Worm (Caenorhabditis elegans) whole organism, early embryonic: ENCODE results near the gene cya-2.
"Not testable (repeated sequence)": the region's sequence is repeated elsewhere in the genome, so short reads cannot be mapped to it uniquely, and the experiment has no call there.

Experiments used
- B0310.2 ChIP-seq: sonication (generic microtip); optimal IDR thresholded peaks from 2 replicates; lab custom pipeline; 2016; ENCODE audit warnings: mild to moderate bottlenecking, missing genetic modification characterization, missing compliant biosample characterization
- F13C5.2 ChIP-seq: sonication (generic microtip); optimal IDR thresholded peaks from 2 replicates; lab custom pipeline; 2017; ENCODE audit warnings: mild to moderate bottlenecking, missing genetic modification characterization, inconsistent platforms, missing compliant biosample characterization
- aly-1 ChIP-seq: sonication (generic microtip); optimal IDR thresholded peaks from 2 replicates; lab custom pipeline; 2016; ENCODE audit warnings: missing genetic modification characterization, missing compliant biosample characterization
- ama-1 ChIP-seq: fragments of 150-350 bp; optimal IDR thresholded peaks from 2 replicates; lab custom pipeline; 2014
- ceh-13 ChIP-seq: fragments of 200-800 bp; sonication (Bioruptor generic); optimal IDR thresholded peaks from 2 replicates; lab custom pipeline; 2018; ENCODE audit warnings: mild to moderate bottlenecking, missing genetic modification characterization, missing compliant biosample characterization
- ceh-36 ChIP-seq: sonication (generic microtip); optimal IDR thresholded peaks from 2 replicates; lab custom pipeline; 2016; ENCODE audit warnings: missing genetic modification characterization, inconsistent platforms, missing compliant biosample characterization
- ets-7 ChIP-seq: sonication (generic microtip); optimal IDR thresholded peaks from 2 replicates; lab custom pipeline; 2016; ENCODE audit warnings: missing genotype, missing genetic modification characterization, missing compliant biosample characterization
- flt-1 ChIP-seq: fragments of 200-800 bp; sonication (Bioruptor generic); IDR thresholded peaks from 2 replicates; pipeline ENCODE4 v1.3.6; 2022; ENCODE audit warnings: missing genetic modification characterization, missing compliant biosample characterization
- hmbx-1 ChIP-seq: sonication (generic microtip); optimal IDR thresholded peaks from 2 replicates; lab custom pipeline; 2016; ENCODE audit warnings: mild to moderate bottlenecking, missing genetic modification characterization, missing compliant biosample characterization
- hmg-4 ChIP-seq: fragments of 200-800 bp; sonication (Bioruptor generic); optimal IDR thresholded peaks from 2 replicates; lab custom pipeline; 2018; ENCODE audit warnings: mild to moderate bottlenecking, missing genetic modification characterization, missing compliant biosample characterization
- hnd-1 ChIP-seq: sonication (generic microtip); optimal IDR thresholded peaks from 2 replicates; lab custom pipeline; 2016; ENCODE audit warnings: missing genetic modification characterization, missing compliant biosample characterization
- pes-1 ChIP-seq: fragments of 200-800 bp; sonication (Bioruptor generic); IDR thresholded peaks from 2 replicates; pipeline ENCODE4 v1.3.6; 2022; ENCODE audit warnings: missing genetic modification reagents, missing genetic modification characterization, missing compliant biosample characterization
- scrt-1 ChIP-seq: fragments of 200-800 bp; sonication (Bioruptor generic); IDR thresholded peaks from 2 replicates; pipeline ENCODE4 v1.3.6; 2022; ENCODE audit warnings: missing genetic modification characterization, missing compliant biosample characterization
- sea-1 ChIP-seq: fragments of 200-800 bp; sonication (Bioruptor generic); conservative IDR thresholded peaks from 2 replicates; pipeline ENCODE4 v1.3.6; 2022; ENCODE audit warnings: missing genetic modification characterization, missing compliant biosample characterization
- tbx-11 ChIP-seq: fragments of 200-800 bp; sonication (Bioruptor generic); IDR thresholded peaks from 2 replicates; pipeline ENCODE4 v1.3.6; 2022; ENCODE audit warnings: missing genetic modification characterization, missing compliant biosample characterization
- tbx-37 ChIP-seq: fragments of 200-800 bp; sonication (Bioruptor generic); conservative IDR thresholded peaks from 2 replicates; pipeline ENCODE4 v1.3.6; 2022; ENCODE audit warnings: missing genetic modification reagents, missing genetic modification characterization, missing compliant biosample characterization
- tra-4 ChIP-seq: sonication (generic microtip); optimal IDR thresholded peaks from 2 replicates; lab custom pipeline; 2017; ENCODE audit warnings: missing genetic modification characterization, missing compliant biosample characterization

cya-2 gene

DNA sequence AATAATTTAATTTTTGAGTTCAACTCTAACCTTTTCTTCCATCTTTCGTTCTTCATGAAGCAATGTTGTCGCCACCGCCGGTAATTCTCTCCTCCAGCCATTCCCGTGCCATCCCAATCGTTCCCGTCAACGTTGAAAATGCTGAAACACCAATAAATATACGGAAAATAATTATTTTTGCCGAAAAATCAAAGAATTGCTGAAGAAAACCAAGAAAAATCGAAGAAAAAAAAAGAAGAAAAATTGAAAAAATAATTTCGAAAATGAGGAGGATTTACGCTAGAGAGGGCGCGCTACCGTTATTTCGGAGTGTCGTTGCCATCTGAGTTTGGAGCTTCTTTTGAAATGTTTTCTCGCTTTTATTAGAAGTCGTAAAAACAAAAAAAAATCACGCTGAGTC is at the start of gene cya-2:
Gene cya-2, minus strand, starts transcription at position 101 of the 400 bp plus-strand sequence.
- TF ChIP-seq hnd-1 (tag; lab: Kevin White, UChicago); ceh-13 (GFP tag; lab: Kevin White, UChicago); tbx-11 (GFP tag; lab: Robert Waterston, UW): not testable (repeated sequence)

DNA sequence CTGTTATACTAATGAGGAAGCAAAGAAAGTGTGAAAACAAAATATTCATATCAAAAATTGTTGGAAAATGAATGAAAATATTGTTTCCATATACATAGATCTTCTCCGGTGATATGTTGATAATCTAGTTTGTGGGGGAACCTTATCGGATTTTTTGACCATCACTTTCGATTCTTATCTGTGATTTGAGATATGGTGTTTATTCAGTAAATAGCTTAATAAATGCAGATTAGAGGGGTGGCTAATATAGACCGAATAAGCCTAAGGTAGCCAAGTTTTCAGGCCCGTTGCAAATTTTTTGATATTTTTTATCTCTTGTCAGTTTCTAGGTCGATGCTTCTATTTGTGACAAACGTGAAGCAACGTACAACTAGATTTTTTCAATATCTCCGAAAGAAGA is 48.0 kb upstream of the cya-2 start, which contains the start of gene F07E5.7:
Gene F07E5.7, minus strand, starts transcription at position 101 of the 400 bp plus-strand sequence.
- no peak for TF ChIP-seq F13C5.2
- TF ChIP-seq hnd-1 (tag; lab: Kevin White, UChicago) = no peak
- TF ChIP-seq flt-1 (GFP tag; lab: Robert Waterston, UW) = no peak

DNA sequence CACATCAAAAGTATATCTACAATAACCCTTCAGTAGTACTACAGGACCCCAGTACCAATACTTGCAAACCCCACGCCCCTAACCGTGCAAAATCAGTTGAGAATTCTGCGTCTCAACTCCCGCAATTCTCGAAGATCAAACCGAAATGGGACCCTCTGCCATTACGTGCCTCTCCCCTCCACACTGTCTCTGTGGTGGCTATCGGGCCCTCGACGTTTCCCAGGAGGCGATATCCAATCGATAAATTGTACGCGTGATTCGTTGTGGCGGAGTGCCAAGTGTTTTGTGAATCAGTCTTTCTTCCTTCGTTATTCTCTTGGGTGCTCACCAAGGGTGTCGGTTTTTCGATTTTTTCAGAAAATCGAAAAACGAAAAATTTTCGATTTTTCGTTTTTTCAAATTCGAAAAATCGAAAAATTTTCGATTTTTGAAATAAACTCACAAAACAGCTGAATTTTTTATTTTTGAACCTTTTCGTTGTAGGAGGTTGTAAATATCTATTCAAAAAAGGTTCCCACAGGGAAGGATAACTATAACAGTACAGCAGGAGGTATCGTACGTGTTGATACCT is 44.1 kb upstream of the cya-2 start, which contains the start of gene F07E5.12:
Gene F07E5.12, plus strand, starts transcription at position 521 of the 571 bp plus-strand sequence.
- TF ChIP-seq aly-1; tbx-37 (GFP tag; lab: Robert Waterston, UW); ceh-36: not testable (repeated sequence)

DNA sequence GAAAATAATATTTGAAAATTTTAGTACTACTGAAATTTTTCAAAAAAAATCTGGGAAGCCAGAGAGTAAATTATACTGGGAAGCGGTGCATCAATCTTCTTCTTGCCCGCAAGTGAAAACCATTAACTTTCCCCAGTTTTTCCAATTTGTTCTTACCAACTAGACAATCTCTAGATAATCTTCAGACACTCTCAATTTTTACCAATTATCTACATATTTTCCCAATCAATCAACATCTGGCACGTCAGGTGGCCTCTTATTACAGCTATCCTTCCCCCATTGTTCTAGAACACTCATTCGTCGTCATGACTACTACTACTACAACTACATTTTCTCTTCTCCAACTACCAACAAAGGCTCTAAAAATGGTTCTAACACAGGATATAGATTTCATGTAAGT is 41.1 kb upstream of the cya-2 start, which contains the start of gene fbxb-6:
Gene fbxb-6, plus strand, starts transcription at position 301 of the 400 bp plus-strand sequence.
- no peak for TF ChIP-seq scrt-1 (GFP tag; lab: Robert Waterston, UW)
- TF ChIP-seq ama-1 = no peak
- TF ChIP-seq tra-4 (tag; lab: Kevin White, UChicago) = no peak
- TF ChIP-seq hmbx-1 = no peak
- TF ChIP-seq hnd-1 (tag; lab: Kevin White, UChicago) = no peak
- no peak for TF ChIP-seq hmg-4 (GFP tag; lab: Kevin White, UChicago)
- TF ChIP-seq aly-1 = no peak
- TF ChIP-seq F13C5.2 = no peak
- no peak for TF ChIP-seq ceh-36
- no peak for TF ChIP-seq ceh-13 (GFP tag; lab: Kevin White, UChicago)
- TF ChIP-seq B0310.2 (tag; lab: Kevin White, UChicago) = no peak
- TF ChIP-seq pes-1 (GFP tag; lab: Robert Waterston, UW) = no peak
- TF ChIP-seq flt-1 (GFP tag; lab: Robert Waterston, UW) = no peak
- no peak for TF ChIP-seq sea-1
- no peak for TF ChIP-seq tbx-11 (GFP tag; lab: Robert Waterston, UW)
- TF ChIP-seq tbx-37 (GFP tag; lab: Robert Waterston, UW) = no peak

DNA sequence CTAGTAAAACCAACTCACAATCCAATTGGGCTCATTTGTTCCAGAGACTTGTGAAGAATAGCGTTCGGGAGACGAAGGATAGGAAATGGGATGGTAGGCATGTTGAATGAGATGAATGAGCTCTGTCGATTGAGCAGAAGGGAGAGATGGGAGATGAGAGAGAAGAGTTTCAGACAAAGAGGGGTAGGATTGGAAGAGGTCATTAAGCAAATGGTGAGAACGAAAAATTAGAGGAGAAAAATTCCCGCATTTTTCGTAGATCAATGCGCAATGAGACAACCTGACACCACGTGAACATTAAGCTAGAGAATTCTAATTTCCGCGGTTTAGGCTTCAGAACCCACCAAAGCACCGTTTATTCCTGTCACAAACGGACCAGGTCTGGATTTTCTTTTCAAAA is 40.6 kb upstream of the cya-2 start, which contains the start of gene F07E5.13:
Gene F07E5.13, minus strand, starts transcription at position 101 of the 400 bp plus-strand sequence.
- TF ChIP-seq F13C5.2 (no peak), B0310.2 (tag; lab: Kevin White, UChicago) (no peak), tra-4 (tag; lab: Kevin White, UChicago) (no peak), scrt-1 (GFP tag; lab: Robert Waterston, UW) (no peak), aly-1 (no peak), flt-1 (GFP tag; lab: Robert Waterston, UW) (no peak), ceh-13 (GFP tag; lab: Kevin White, UChicago) (no peak), sea-1 (no peak), ceh-36 (no peak), tbx-11 (GFP tag; lab: Robert Waterston, UW) (no peak), hmg-4 (GFP tag; lab: Kevin White, UChicago) (no peak), hnd-1 (tag; lab: Kevin White, UChicago) (no peak), ets-7 (tag; lab: Kevin White, UChicago) (no peak)

DNA sequence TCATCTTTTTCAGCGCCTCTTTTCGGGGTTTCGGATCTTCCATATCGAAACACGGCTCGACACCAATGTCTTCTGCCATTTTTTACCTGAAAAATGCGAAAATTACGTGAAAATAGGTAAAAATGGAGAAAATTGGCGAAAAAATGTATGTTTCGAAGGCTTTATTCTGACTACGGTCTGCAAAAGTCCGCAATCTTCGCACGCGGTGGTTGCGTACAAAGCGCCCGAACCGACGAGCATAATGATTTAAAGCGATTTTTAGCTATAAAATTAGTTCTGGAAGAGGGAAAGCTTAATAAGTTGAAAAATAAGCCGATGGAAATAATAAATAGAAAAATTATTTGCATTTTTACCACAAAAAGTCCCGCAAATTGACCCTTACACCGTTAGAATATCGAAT is 35.6 kb upstream of the cya-2 start, which contains the start of gene F07E5.5:
Gene F07E5.5, minus strand, starts transcription at position 86 of the 400 bp plus-strand sequence.
- TF ChIP-seq hmbx-1 (no peak), pes-1 (GFP tag; lab: Robert Waterston, UW) (no peak), F13C5.2 (no peak), ceh-36 (no peak), tbx-37 (GFP tag; lab: Robert Waterston, UW) (no peak), tbx-11 (GFP tag; lab: Robert Waterston, UW) (no peak), aly-1 (no peak), B0310.2 (tag; lab: Kevin White, UChicago) (no peak), scrt-1 (GFP tag; lab: Robert Waterston, UW) (no peak), hnd-1 (tag; lab: Kevin White, UChicago) (no peak), sea-1 (no peak), ets-7 (tag; lab: Kevin White, UChicago) (no peak), ama-1 (no peak), hmg-4 (GFP tag; lab: Kevin White, UChicago) (no peak), ceh-13 (GFP tag; lab: Kevin White, UChicago) (no peak), flt-1 (GFP tag; lab: Robert Waterston, UW) (no peak), tra-4 (tag; lab: Kevin White, UChicago) (no peak)

DNA sequence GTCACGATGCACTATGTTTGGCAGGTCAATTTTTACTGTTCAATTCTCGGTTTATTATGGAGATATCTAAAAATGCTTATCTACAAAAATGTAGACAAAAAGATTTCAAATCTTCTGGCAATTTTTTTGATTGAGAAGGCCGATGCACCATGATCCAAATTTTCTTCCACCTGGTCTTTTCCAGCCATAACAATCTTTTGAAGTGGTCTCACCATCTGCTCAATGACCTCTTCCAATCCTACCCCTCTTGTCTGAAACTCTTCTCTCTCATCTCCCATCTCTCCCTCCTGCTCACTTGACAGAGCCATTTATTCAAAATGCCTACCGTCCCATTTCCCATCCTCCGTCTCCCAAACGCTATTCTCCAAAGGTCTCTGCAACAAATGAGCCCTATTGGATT is 28.0 kb upstream of the cya-2 start, which contains the start of gene fbxb-35:
Gene fbxb-35, plus strand, starts transcription at position 301 of the 400 bp plus-strand sequence.
- TF ChIP-seq F13C5.2 = no peak
- TF ChIP-seq ceh-13 (GFP tag; lab: Kevin White, UChicago) = no peak
- no peak for TF ChIP-seq hmg-4 (GFP tag; lab: Kevin White, UChicago)
- no peak for TF ChIP-seq ama-1
- no peak for TF ChIP-seq hnd-1 (tag; lab: Kevin White, UChicago)
- TF ChIP-seq ceh-36 = no peak
- no peak for TF ChIP-seq flt-1 (GFP tag; lab: Robert Waterston, UW)
- no peak for TF ChIP-seq tra-4 (tag; lab: Kevin White, UChicago)
- TF ChIP-seq pes-1 (GFP tag; lab: Robert Waterston, UW) = no peak
- TF ChIP-seq scrt-1 (GFP tag; lab: Robert Waterston, UW) = no peak

DNA sequence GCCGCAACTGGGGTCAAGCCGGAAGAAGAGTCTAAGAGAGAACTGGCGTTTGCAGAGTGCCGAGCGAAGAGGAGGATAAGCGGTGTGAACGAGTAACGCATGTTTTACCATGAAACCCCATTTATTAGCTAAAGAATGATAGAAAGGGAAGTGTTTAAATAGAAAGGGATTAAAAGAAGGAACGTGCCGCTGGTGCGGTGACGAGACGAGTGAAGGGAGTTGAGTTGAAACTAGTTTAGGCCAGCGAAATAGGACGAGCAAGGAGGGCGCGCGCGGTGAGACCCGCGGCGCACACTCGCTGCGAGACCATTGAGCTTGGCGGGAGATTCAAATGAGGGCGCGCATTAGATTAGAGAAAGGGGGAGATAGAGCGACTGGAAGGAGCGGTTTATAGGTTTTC is 23.1 kb upstream of the cya-2 start, which contains the start of gene math-1:
Gene math-1, minus strand, starts transcription at position 101 of the 400 bp plus-strand sequence.
- not testable (repeated sequence) for TF ChIP-seq F13C5.2; ets-7 (tag; lab: Kevin White, UChicago); hmbx-1
